Worm (Caenorhabditis elegans) whole organism, early embryonic: ENCODE data around the gene srx-45.

Experiments used
- F13C5.2 ChIP-seq: sonication (generic microtip); optimal IDR thresholded peaks from 2 replicates; lab custom pipeline; 2017; ENCODE audit warnings: mild to moderate bottlenecking, missing genetic modification characterization, inconsistent platforms, missing compliant biosample characterization
- aly-1 ChIP-seq: sonication (generic microtip); optimal IDR thresholded peaks from 2 replicates; lab custom pipeline; 2016; ENCODE audit warnings: missing genetic modification characterization, missing compliant biosample characterization
- ceh-36 ChIP-seq: sonication (generic microtip); optimal IDR thresholded peaks from 2 replicates; lab custom pipeline; 2016; ENCODE audit warnings: missing genetic modification characterization, inconsistent platforms, missing compliant biosample characterization
- hmbx-1 ChIP-seq: sonication (generic microtip); optimal IDR thresholded peaks from 2 replicates; lab custom pipeline; 2016; ENCODE audit warnings: mild to moderate bottlenecking, missing genetic modification characterization, missing compliant biosample characterization
- tbx-11 ChIP-seq: fragments of 200-800 bp; sonication (Bioruptor generic); IDR thresholded peaks from 2 replicates; pipeline ENCODE4 v1.3.6; 2022; ENCODE audit warnings: missing genetic modification characterization, missing compliant biosample characterization
- tbx-37 ChIP-seq: fragments of 200-800 bp; sonication (Bioruptor generic); conservative IDR thresholded peaks from 2 replicates; pipeline ENCODE4 v1.3.6; 2022; ENCODE audit warnings: missing genetic modification reagents, missing genetic modification characterization, missing compliant biosample characterization
- tra-4 ChIP-seq: sonication (generic microtip); optimal IDR thresholded peaks from 2 replicates; lab custom pipeline; 2017; ENCODE audit warnings: missing genetic modification characterization, missing compliant biosample characterization

DNA sequence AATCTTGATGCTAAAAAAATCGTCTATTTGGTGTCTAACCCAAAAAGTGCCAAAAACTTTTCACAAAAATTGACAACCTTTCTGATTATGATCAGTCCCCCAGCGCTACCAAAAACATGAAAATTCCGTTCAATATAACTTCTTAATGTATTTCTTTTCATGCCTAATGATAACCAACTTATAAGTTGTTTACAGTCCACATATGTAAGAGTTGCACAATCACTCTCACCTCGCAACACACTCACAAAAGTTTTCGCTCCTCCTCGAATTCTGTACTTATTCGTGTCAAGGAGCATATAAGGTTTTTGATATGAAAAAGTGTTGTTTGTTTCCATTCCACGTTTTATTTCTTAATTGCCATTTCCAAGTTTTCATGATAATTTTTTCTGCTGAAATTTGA is 18.0 kb downstream of the srx-45 start:
- no peak for TF ChIP-seq tra-4 (tag; lab: Kevin White, UChicago)
- TF ChIP-seq hmbx-1 (tag; lab: Kevin White, UChicago), result no peak
- TF ChIP-seq tbx-11 (GFP tag; lab: Robert Waterston, UW), result no peak
- no peak for TF ChIP-seq tbx-37
- TF ChIP-seq aly-1, result no peak
- TF ChIP-seq ceh-36, result no peak
- TF ChIP-seq F13C5.2 (tag; lab: Kevin White, UChicago), result no peak
